Fruit fly (Drosophila melanogaster) whole organism, embryonic: ENCODE data around the gene CG6689.

Experiments used
- CG12104 ChIP-seq: fragments of 200-800 bp; sonication (Bioruptor generic); optimal IDR thresholded peaks from 3 replicates; lab custom pipeline; 2016; ENCODE audit warnings: missing biosample characterization, missing genetic modification characterization
- CG17802 ChIP-seq: fragments of 200-800 bp; sonication (Bioruptor generic); optimal IDR thresholded peaks from 2 replicates; lab custom pipeline; 2018; ENCODE audit warnings: missing biosample characterization, mild to moderate bottlenecking, missing genetic modification characterization, moderate library complexity
- CG30403 ChIP-seq: fragments of 200-800 bp; sonication (Bioruptor generic); optimal IDR thresholded peaks from 3 replicates; lab custom pipeline; 2016; ENCODE audit warnings: missing biosample characterization, missing genetic modification characterization
- CG34422 ChIP-seq: fragments of 200-800 bp; sonication (Bioruptor generic); IDR thresholded peaks from 3 replicates; pipeline ENCODE4 v1.3.6; 2022; ENCODE audit warnings: missing biosample characterization, missing genetic modification characterization
- CG6175 ChIP-seq: fragments of 200-800 bp; sonication (Bioruptor generic); IDR thresholded peaks from 3 replicates; pipeline ENCODE4 v1.3.6; 2022; ENCODE audit warnings: missing biosample characterization, missing genetic modification characterization
- CG9817 ChIP-seq: fragments of 200-800 bp; sonication (Bioruptor generic); optimal IDR thresholded peaks from 2 replicates; lab custom pipeline; 2018; ENCODE audit warnings: missing biosample characterization, mild to moderate bottlenecking, missing genetic modification characterization, moderate library complexity
- Elba2 ChIP-seq: fragments of 200-800 bp; sonication (Bioruptor generic); optimal IDR thresholded peaks from 3 replicates; lab custom pipeline; 2016; ENCODE audit warnings: missing biosample characterization, missing genetic modification characterization
- H15 ChIP-seq: fragments of 200-800 bp; sonication (Bioruptor generic); IDR thresholded peaks from 3 replicates; pipeline ENCODE4 v1.3.6; 2022; ENCODE audit warnings: missing biosample characterization, missing genetic modification characterization
- Lpt ChIP-seq: fragments of >200 bp; optimal IDR thresholded peaks from 2 replicates; lab custom pipeline; 2018; ENCODE audit warnings: missing biosample characterization, missing genetic modification characterization
- Taf1 ChIP-seq: fragments of 200-800 bp; sonication (Bioruptor generic); IDR thresholded peaks from 2 replicates; pipeline ENCODE4 v1.3.6; 2022; ENCODE audit warnings: missing biosample characterization, missing genetic modification characterization
- cg ChIP-seq: fragments of 200-800 bp; sonication (Bioruptor generic); optimal IDR thresholded peaks from 3 replicates; lab custom pipeline; 2019; ENCODE audit warnings: missing biosample characterization, mild to moderate bottlenecking, missing genetic modification characterization, moderate library complexity
- eve ChIP-seq, 2 experiments: fragments of >200 bp; optimal IDR thresholded peaks; 2 replicates each; lab custom pipeline; 2017; ENCODE audit warnings: missing biosample characterization in 2 of 2, missing genetic modification characterization in 2 of 2
- salm ChIP-seq: fragments of 200-800 bp; sonication (Bioruptor generic); optimal IDR thresholded peaks from 2 replicates; lab custom pipeline; 2018; ENCODE audit warnings: missing biosample characterization, mild to moderate bottlenecking, missing genetic modification characterization
- sisA ChIP-seq: fragments of 200-800 bp; sonication (Bioruptor generic); IDR thresholded peaks from 2 replicates; pipeline ENCODE4 v1.3.6; 2022; ENCODE audit warnings: missing biosample characterization, missing genetic modification characterization

DNA sequence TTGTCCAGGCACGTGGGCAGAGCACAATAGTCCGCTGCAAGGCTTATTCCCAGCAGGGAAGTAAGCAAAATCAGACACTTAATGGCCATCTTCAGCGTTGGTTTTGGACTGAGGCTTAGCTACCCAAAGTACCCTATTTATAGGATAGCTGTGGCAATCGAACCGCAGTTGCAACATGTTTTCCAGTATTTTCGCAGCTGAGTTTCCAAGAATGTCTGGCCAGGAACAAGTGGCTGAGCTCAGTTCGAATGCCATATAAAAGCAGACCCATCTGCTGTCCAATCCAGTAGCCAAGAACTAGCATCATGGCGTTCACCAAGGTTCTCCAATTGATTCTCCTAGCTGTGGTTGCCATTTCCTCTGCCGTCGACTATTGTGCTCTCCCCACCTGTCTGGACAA is 21.0 kb upstream of the CG6689 start, which contains the start of the genes scpr-B and scpr-A:
- TF ChIP-seq eve (GFP tag; optimal IDR thresholded peaks at IDR 0.05; lab: Kevin White, UChicago) (no peak), CG34422 (GFP tag; lab: Robert Waterston, UW) (no peak), CG30403 (GFP tag; lab: Kevin White, UChicago) (no peak), Taf1 (GFP tag; lab: Robert Waterston, UW) (no peak), H15 (GFP tag; lab: Robert Waterston, UW) (no peak), sisA (GFP tag; lab: Robert Waterston, UW) (no peak), CG12104 (GFP tag; lab: Kevin White, UChicago) (no peak), Elba2 (GFP tag; lab: Kevin White, UChicago) (no peak), salm (tag; lab: Kevin White, UChicago) (no peak), CG9817 (tag; lab: Kevin White, UChicago) (no peak), CG6175 (GFP tag; lab: Robert Waterston, UW) (no peak), CG17802 (tag; lab: Kevin White, UChicago) (no peak), Lpt (GFP tag; lab: Kevin White, UChicago) (no peak), cg (GFP tag; lab: Kevin White, UChicago) (no peak)
